Fruit fly (Drosophila melanogaster): ENCODE data around the gene CG5171.

dm6 chr2L:7434737-7435356 is 33.7 kb downstream of the CG5171 start:
- no peak for TF ChIP-seq usp (GFP tag; optimal IDR thresholded peaks at IDR 0.05)
- TF ChIP-seq psq (GFP tag; optimal IDR thresholded peaks at IDR 0.05), result peak; percentile 7
